Worm (Caenorhabditis elegans) whole organism, L1 larva: ENCODE results near the gene efk-1.

Experiments used
- C34B4.2 ChIP-seq: sonication (generic microtip); optimal IDR thresholded peaks from 2 replicates; lab custom pipeline; 2017; ENCODE audit warnings: mild to moderate bottlenecking, missing genetic modification characterization, missing compliant biosample characterization
- F16B12.6 ChIP-seq: fragments of 150-350 bp; optimal IDR thresholded peaks from 2 replicates; lab custom pipeline; 2014; ENCODE audit warnings: missing biosample characterization, missing genetic modification characterization
- aha-1 ChIP-seq: fragments of 150-350 bp; optimal IDR thresholded peaks from 2 replicates; lab custom pipeline; 2014; ENCODE audit warnings: missing biosample characterization, missing genetic modification characterization
- alr-1 ChIP-seq: fragments of 200-800 bp; sonication (Bioruptor generic); optimal IDR thresholded peaks from 2 replicates; lab custom pipeline; 2018; ENCODE audit warnings: borderline replicate concordance, mild to moderate bottlenecking, missing genetic modification characterization, missing compliant biosample characterization
- aly-2 ChIP-seq: fragments of 150-350 bp; optimal IDR thresholded peaks from 2 replicates; lab custom pipeline; 2014; ENCODE audit warnings: missing biosample characterization, missing genetic modification characterization
- ama-1 ChIP-seq: fragments of 150-350 bp; optimal IDR thresholded peaks from 2 replicates; lab custom pipeline; 2014
- blmp-1 ChIP-seq: fragments of 150-350 bp; optimal IDR thresholded peaks from 2 replicates; lab custom pipeline; 2014; ENCODE audit warnings: missing biosample characterization, missing genetic modification characterization
- ceh-8 ChIP-seq: fragments of 200-800 bp; sonication (Bioruptor generic); optimal IDR thresholded peaks from 2 replicates; lab custom pipeline; 2018; ENCODE audit warnings: mild to moderate bottlenecking, missing genetic modification characterization, moderate library complexity, missing compliant biosample characterization
- ceh-90 ChIP-seq: sonication (generic microtip); optimal IDR thresholded peaks from 2 replicates; lab custom pipeline; 2016; ENCODE audit warnings: missing genetic modification characterization, missing compliant biosample characterization
- ces-1 ChIP-seq: fragments of 150-350 bp; optimal IDR thresholded peaks from 2 replicates; lab custom pipeline; 2014; ENCODE audit warnings: missing biosample characterization, missing genetic modification reagents, missing genetic modification characterization
- efl-3 ChIP-seq: fragments of 200-800 bp; sonication (Bioruptor generic); optimal IDR thresholded peaks from 2 replicates; lab custom pipeline; 2018; ENCODE audit warnings: mild to moderate bottlenecking, missing genetic modification characterization, missing compliant biosample characterization
- elt-3 ChIP-seq, 6 experiments: fragments of 150-350 bp in 1 of 6; sonication (generic microtip); optimal IDR thresholded peaks; 2 replicates each; lab custom pipeline; 2017 to 2018; ENCODE audit warnings: missing biosample characterization in 6 of 6, missing genetic modification characterization in 6 of 6, inconsistent platforms in 1 of 6
- ets-5 ChIP-seq: fragments of 200-800 bp; sonication (Bioruptor generic); IDR thresholded peaks from 2 replicates; pipeline ENCODE4 v1.3.6; 2022; ENCODE audit warnings: missing genetic modification characterization, missing compliant biosample characterization
- fkh-8 ChIP-seq: sonication (generic microtip); optimal IDR thresholded peaks from 2 replicates; lab custom pipeline; 2016; ENCODE audit warnings: mild to moderate bottlenecking, missing genetic modification characterization, missing compliant biosample characterization
- fos-1 ChIP-seq: fragments of 150-350 bp; optimal IDR thresholded peaks from 2 replicates; lab custom pipeline; 2014; ENCODE audit warnings: missing biosample characterization, missing genetic modification characterization
- hlh-17 ChIP-seq: fragments of 200-800 bp; sonication (Bioruptor generic); optimal IDR thresholded peaks from 2 replicates; lab custom pipeline; 2018; ENCODE audit warnings: missing genetic modification characterization, mild to moderate bottlenecking, missing compliant biosample characterization, moderate library complexity, borderline replicate concordance
- hlh-4 ChIP-seq: sonication (generic microtip); optimal IDR thresholded peaks from 2 replicates; lab custom pipeline; 2016; ENCODE audit warnings: mild to moderate bottlenecking, missing genetic modification characterization, missing compliant biosample characterization
- irx-1 ChIP-seq: sonication (generic microtip); optimal IDR thresholded peaks from 2 replicates; lab custom pipeline; 2016; ENCODE audit warnings: missing genetic modification characterization, missing compliant biosample characterization
- isw-1 ChIP-seq: fragments of 200-800 bp; sonication (Bioruptor generic); IDR thresholded peaks from 2 replicates; pipeline ENCODE4 v1.3.6; 2022; ENCODE audit warnings: missing genetic modification characterization, missing compliant biosample characterization
- jun-1 ChIP-seq: fragments of 150-350 bp; optimal IDR thresholded peaks from 2 replicates; lab custom pipeline; 2014; ENCODE audit warnings: missing biosample characterization, missing genetic modification reagents, missing genetic modification characterization
- lin-14 ChIP-seq: fragments of 200-800 bp; sonication (Bioruptor generic); optimal IDR thresholded peaks from 2 replicates; lab custom pipeline; 2018; ENCODE audit warnings: mild to moderate bottlenecking, missing genetic modification characterization, moderate library complexity, missing compliant biosample characterization
- lin-35 ChIP-seq, 2 experiments: fragments of 150-350 bp; optimal IDR thresholded peaks; 2 replicates each; lab custom pipeline; 2014; ENCODE audit warnings: missing biosample characterization in 2 of 2, missing genetic modification characterization in 2 of 2, missing genetic modification reagents in 2 of 2
- lin-39 ChIP-seq: fragments of 150-350 bp; optimal IDR thresholded peaks from 2 replicates; lab custom pipeline; 2014; ENCODE audit warnings: missing biosample characterization, missing genetic modification reagents, missing genetic modification characterization
- lir-3 ChIP-seq: sonication (generic microtip); optimal IDR thresholded peaks from 2 replicates; lab custom pipeline; 2016; ENCODE audit warnings: mild to moderate bottlenecking, missing genetic modification characterization, moderate library complexity, missing compliant biosample characterization; ENCODE audit not compliant: poor library complexity
- mdl-1 ChIP-seq, 2 experiments: fragments of 150-350 bp; optimal IDR thresholded peaks; 2 replicates each; lab custom pipeline; 2014 to 2017; ENCODE audit warnings: missing biosample characterization in 2 of 2, missing genetic modification characterization in 2 of 2, inconsistent platforms in 1 of 2
- mep-1 ChIP-seq: fragments of 150-350 bp; optimal IDR thresholded peaks from 2 replicates; lab custom pipeline; 2014; ENCODE audit warnings: missing biosample characterization, missing genetic modification characterization
- nhr-11 ChIP-seq: fragments of 150-350 bp; optimal IDR thresholded peaks from 2 replicates; lab custom pipeline; 2014; ENCODE audit warnings: missing biosample characterization, missing genetic modification characterization
- nhr-19 ChIP-seq: fragments of 200-800 bp; sonication (Bioruptor generic); conservative IDR thresholded peaks from 2 replicates; pipeline ENCODE4 v1.3.6; 2022; ENCODE audit warnings: missing genetic modification characterization, missing compliant biosample characterization
- nhr-20 ChIP-seq: sonication (generic microtip); optimal IDR thresholded peaks from 2 replicates; lab custom pipeline; 2016; ENCODE audit warnings: mild to moderate bottlenecking, missing genetic modification characterization, missing compliant biosample characterization
- nhr-28 ChIP-seq: fragments of 150-350 bp; optimal IDR thresholded peaks from 2 replicates; lab custom pipeline; 2014; ENCODE audit warnings: missing biosample characterization, missing genetic modification characterization
- nhr-47 ChIP-seq: sonication (generic microtip); optimal IDR thresholded peaks from 2 replicates; lab custom pipeline; 2016; ENCODE audit warnings: mild to moderate bottlenecking, missing genetic modification characterization, moderate library complexity, missing compliant biosample characterization
- nhr-76 ChIP-seq: sonication (generic microtip); optimal IDR thresholded peaks from 2 replicates; lab custom pipeline; 2017; ENCODE audit warnings: missing biosample characterization, missing genetic modification characterization
- nhr-77 ChIP-seq: fragments of 150-350 bp; optimal IDR thresholded peaks from 2 replicates; lab custom pipeline; 2014; ENCODE audit warnings: missing biosample characterization, missing genetic modification characterization
- nhr-84 ChIP-seq: sonication (generic microtip); optimal IDR thresholded peaks from 2 replicates; lab custom pipeline; 2017; ENCODE audit warnings: missing biosample characterization, missing genetic modification characterization
- nhr-90 ChIP-seq: sonication (generic microtip); optimal IDR thresholded peaks from 2 replicates; lab custom pipeline; 2016; ENCODE audit warnings: mild to moderate bottlenecking, missing genetic modification characterization, missing compliant biosample characterization; ENCODE audit not compliant: poor library complexity
- pag-3 ChIP-seq: sonication (generic microtip); optimal IDR thresholded peaks from 2 replicates; lab custom pipeline; 2017; ENCODE audit warnings: missing genetic modification characterization, mild to moderate bottlenecking, missing compliant biosample characterization, antibody characterized with exemption, borderline replicate concordance; ENCODE audit not compliant: insufficient read depth
- pax-3 ChIP-seq: fragments of 200-800 bp; sonication (Bioruptor generic); optimal IDR thresholded peaks from 2 replicates; lab custom pipeline; 2018; ENCODE audit warnings: mild to moderate bottlenecking, missing genetic modification characterization, moderate library complexity, missing compliant biosample characterization
- pqm-1 ChIP-seq: sonication (generic microtip); optimal IDR thresholded peaks from 3 replicates; lab custom pipeline; 2017; ENCODE audit warnings: missing biosample characterization, missing genetic modification characterization
- skn-1 ChIP-seq: fragments of 150-350 bp; optimal IDR thresholded peaks from 2 replicates; lab custom pipeline; 2014; ENCODE audit warnings: missing biosample characterization, missing genetic modification characterization
- snpc-4 ChIP-seq: fragments of 150-350 bp; optimal IDR thresholded peaks from 2 replicates; lab custom pipeline; 2014; ENCODE audit warnings: missing biosample characterization, missing genetic modification characterization
- snu-23 ChIP-seq: sonication (generic microtip); optimal IDR thresholded peaks from 2 replicates; lab custom pipeline; 2016; ENCODE audit warnings: missing genetic modification characterization, missing compliant biosample characterization
- sptf-1 ChIP-seq: fragments of 150-350 bp; optimal IDR thresholded peaks from 2 replicates; lab custom pipeline; 2014; ENCODE audit warnings: missing biosample characterization, missing genetic modification characterization
- sup-37 ChIP-seq: fragments of 200-800 bp; sonication (Bioruptor generic); optimal IDR thresholded peaks from 2 replicates; lab custom pipeline; 2018; ENCODE audit warnings: mild to moderate bottlenecking, missing genetic modification characterization, missing compliant biosample characterization
- tbx-2 ChIP-seq: sonication (generic microtip); optimal IDR thresholded peaks from 2 replicates; lab custom pipeline; 2016; ENCODE audit warnings: missing genetic modification characterization, missing compliant biosample characterization
- tlp-1 ChIP-seq: fragments of 150-350 bp; optimal IDR thresholded peaks from 2 replicates; lab custom pipeline; 2014; ENCODE audit warnings: missing biosample characterization, missing genetic modification characterization
- unc-130 ChIP-seq: fragments of 150-350 bp; optimal IDR thresholded peaks from 2 replicates; lab custom pipeline; 2017; ENCODE audit warnings: missing biosample characterization, missing genetic modification characterization, inconsistent platforms
- unc-30 ChIP-seq: sonication (generic microtip); optimal IDR thresholded peaks from 2 replicates; lab custom pipeline; 2017; ENCODE audit warnings: missing biosample characterization, missing genetic modification characterization
- unc-86 ChIP-seq: sonication (generic microtip); optimal IDR thresholded peaks from 2 replicates; lab custom pipeline; 2016; ENCODE audit warnings: missing genetic modification characterization, missing compliant biosample characterization
- unc-98 ChIP-seq: fragments of 200-800 bp; sonication (Bioruptor generic); IDR thresholded peaks from 2 replicates; pipeline ENCODE4 v1.3.6; 2022; ENCODE audit warnings: missing genetic modification characterization, missing compliant biosample characterization
- zag-1 ChIP-seq: fragments of 150-350 bp; optimal IDR thresholded peaks from 2 replicates; lab custom pipeline; 2014; ENCODE audit warnings: missing biosample characterization, missing genetic modification characterization
- zip-4 ChIP-seq: fragments of 200-800 bp; sonication (Bioruptor generic); optimal IDR thresholded peaks from 2 replicates; lab custom pipeline; 2018; ENCODE audit warnings: mild to moderate bottlenecking, missing genetic modification characterization, moderate library complexity, missing compliant biosample characterization

Gene efk-1

ce11 chrIII:6138457-6138856 is 29.9 kb downstream of the efk-1 start (continued):
- TF ChIP-seq nhr-47 (tag; lab: Kevin White, UChicago) (peak; percentile 18), fos-1 (tag; lab: Kevin White, UChicago) (no peak), aha-1 (tag; lab: Kevin White, UChicago) (no peak), tlp-1 (tag; lab: Kevin White, UChicago) (no peak), lir-3 (tag; lab: Kevin White, UChicago) (no peak)

- TF ChIP-seq unc-98 (GFP tag; lab: Robert Waterston, UW) (no peak), snpc-4 (tag; lab: Kevin White, UChicago) (no peak), lin-14 (GFP tag; lab: Kevin White, UChicago) (peak; percentile 98), ceh-90 (tag; lab: Kevin White, UChicago) (no peak), skn-1 (tag; lab: Kevin White, UChicago) (no peak), mep-1 (tag; lab: Kevin White, UChicago) (peak; percentile 68), sptf-1 (no peak), fkh-8 (tag; lab: Kevin White, UChicago) (peak; percentile 69), nhr-20 (tag; lab: Kevin White, UChicago) (peak; percentile 22), jun-1 (peak; percentile 3), nhr-28 (tag; lab: Kevin White, UChicago) (no peak), nhr-90 (no peak), C34B4.2 (tag; lab: Kevin White, UChicago) (no peak), irx-1 (tag; lab: Kevin White, UChicago) (peak; percentile 57), mdl-1 (tag; optimal IDR thresholded peaks at IDR 0.05; lab: Kevin White, UChicago) (peak in 1 of 2 experiments; percentile 57), nhr-11 (tag; lab: Kevin White, UChicago) (no peak), pqm-1 (tag; lab: Kevin White, UChicago) (no peak), unc-130 (tag; lab: Kevin White, UChicago) (no peak), hlh-4 (no peak), nhr-84 (tag; lab: Kevin White, UChicago) (no peak), tlp-1 (tag; lab: Kevin White, UChicago) (no peak), tbx-2 (tag; lab: Kevin White, UChicago) (peak; percentile 77), lin-39 (tag; lab: Kevin White, UChicago) (no peak), lin-35 (GFP tag; optimal IDR thresholded peaks at IDR 0.05; lab: Kevin White, UChicago) (peak in 1 of 2 experiments; percentile 53), zip-4 (GFP tag; lab: Kevin White, UChicago) (peak; percentile 27), unc-86 (tag; lab: Kevin White, UChicago) (peak; percentile 87), nhr-76 (tag; lab: Kevin White, UChicago) (no peak), isw-1 (GFP tag; lab: Robert Waterston, UW) (peak; percentile 47; the same call in 1 of the 2 replicates), ceh-8 (GFP tag; lab: Kevin White, UChicago) (peak; percentile 55), efl-3 (GFP tag; lab: Kevin White, UChicago) (no peak), ces-1 (GFP tag; lab: Kevin White, UChicago) (peak; percentile 59), lir-3 (tag; lab: Kevin White, UChicago) (peak; percentile 2), nhr-77 (tag; lab: Kevin White, UChicago) (no peak), pag-3 (tag; lab: Kevin White, UChicago) (no peak), ets-5 (GFP tag; lab: Robert Waterston, UW) (no peak), blmp-1 (no peak), elt-3 (tag; optimal IDR thresholded peaks at IDR 0.05; lab: Kevin White, UChicago) (no peak), unc-30 (tag; lab: Kevin White, UChicago) (no peak), ama-1 (lab: Kevin White, UChicago) (no peak), hlh-17 (GFP tag; lab: Kevin White, UChicago) (no peak), snu-23 (GFP tag; lab: Kevin White, UChicago) (peak; percentile 71), alr-1 (tag; lab: Kevin White, UChicago) (no peak), F16B12.6 (tag; lab: Kevin White, UChicago) (no peak), nhr-47 (tag; lab: Kevin White, UChicago) (peak; percentile 69), zag-1 (tag; lab: Kevin White, UChicago) (no peak), fos-1 (tag; lab: Kevin White, UChicago) (peak; percentile 5), aly-2 (no peak), sup-37 (GFP tag; lab: Kevin White, UChicago) (no peak), nhr-19 (GFP tag; lab: Robert Waterston, UW) (peak; percentile 44), pax-3 (tag; lab: Kevin White, UChicago) (no peak)
Observed at ce11 chrIII:6137431-6137830, 30.9 kb downstream of the efk-1 start.
